Fruit fly (Drosophila melanogaster) whole organism, embryonic: ENCODE data around the gene mei-P22.

Experiments used
- Blimp-1 ChIP-seq: fragments of 200-800 bp; sonication (Bioruptor generic); optimal IDR thresholded peaks from 3 replicates; lab custom pipeline; 2018; ENCODE audit warnings: missing biosample characterization, missing genetic modification characterization, mild to moderate bottlenecking, moderate library complexity, missing genetic modification reagents
- CG10147 ChIP-seq: fragments of 200-800 bp; sonication (Bioruptor generic); optimal IDR thresholded peaks from 2 replicates; lab custom pipeline; 2019; ENCODE audit warnings: missing biosample characterization, mild to moderate bottlenecking, missing genetic modification characterization, moderate library complexity
- CG10321 ChIP-seq: fragments of 200-800 bp; sonication (Bioruptor generic); IDR thresholded peaks from 2 replicates; pipeline ENCODE4 v1.3.6; 2022; ENCODE audit warnings: missing biosample characterization, missing genetic modification characterization
- CG11456 ChIP-seq: fragments of 200-800 bp; sonication (Bioruptor generic); IDR thresholded peaks from 3 replicates; pipeline ENCODE4 v1.3.6; 2022; ENCODE audit warnings: missing biosample characterization, missing genetic modification characterization
- CG11696 ChIP-seq: fragments of 200-800 bp; sonication (Bioruptor generic); IDR thresholded peaks from 2 replicates; pipeline ENCODE4 v1.3.6; 2022; ENCODE audit warnings: missing biosample characterization, missing genetic modification characterization
- CG12236 ChIP-seq: fragments of 200-800 bp; sonication (Bioruptor generic); optimal IDR thresholded peaks from 2 replicates; lab custom pipeline; 2016; ENCODE audit warnings: missing biosample characterization, missing genetic modification characterization
- CG12769 ChIP-seq: fragments of 200-800 bp; sonication (Bioruptor generic); optimal IDR thresholded peaks from 2 replicates; lab custom pipeline; 2019; ENCODE audit warnings: missing biosample characterization, mild to moderate bottlenecking, missing genetic modification characterization, moderate library complexity
- CG13123 ChIP-seq: fragments of 200-800 bp; sonication (Bioruptor generic); optimal IDR thresholded peaks from 2 replicates; lab custom pipeline; 2016; ENCODE audit warnings: missing biosample characterization, missing genetic modification characterization
- CG13296 ChIP-seq: fragments of 200-800 bp; sonication (Bioruptor generic); optimal IDR thresholded peaks from 3 replicates; lab custom pipeline; 2018; ENCODE audit warnings: missing biosample characterization, mild to moderate bottlenecking, missing genetic modification characterization
- CG14441 ChIP-seq: fragments of 200-800 bp; sonication (Bioruptor generic); IDR thresholded peaks from 2 replicates; pipeline ENCODE4 v1.3.6; 2022; ENCODE audit warnings: missing biosample characterization, missing genetic modification characterization
- CG14965 ChIP-seq: fragments of 200-800 bp; sonication (Bioruptor generic); optimal IDR thresholded peaks from 2 replicates; lab custom pipeline; 2016; ENCODE audit warnings: missing biosample characterization, missing genetic modification characterization, borderline replicate concordance
- CG16813 ChIP-seq: fragments of 200-800 bp; sonication (Bioruptor generic); IDR thresholded peaks from 3 replicates; pipeline ENCODE4 v1.3.6; 2022; ENCODE audit warnings: missing biosample characterization, missing genetic modification characterization; ENCODE audit not compliant: partially characterized antibody
- CG18476 ChIP-seq: fragments of 200-800 bp; sonication (Bioruptor generic); optimal IDR thresholded peaks from 2 replicates; lab custom pipeline; 2016; ENCODE audit warnings: missing biosample characterization, mild to moderate bottlenecking, missing genetic modification characterization
- CG2202 ChIP-seq: fragments of 200-800 bp; sonication (Bioruptor generic); optimal IDR thresholded peaks from 2 replicates; lab custom pipeline; 2018; ENCODE audit warnings: missing biosample characterization, mild to moderate bottlenecking, missing genetic modification characterization
- CG32532 ChIP-seq: fragments of 200-800 bp; sonication (Bioruptor generic); IDR thresholded peaks from 2 replicates; pipeline ENCODE4 v1.3.6; 2022; ENCODE audit warnings: missing biosample characterization, missing genetic modification characterization
- CG33213 ChIP-seq: fragments of 200-800 bp; sonication (Bioruptor generic); optimal IDR thresholded peaks from 3 replicates; lab custom pipeline; 2016; ENCODE audit warnings: missing biosample characterization, missing genetic modification characterization
- CG4328 ChIP-seq: fragments of 200-800 bp; sonication (Bioruptor generic); optimal IDR thresholded peaks from 3 replicates; lab custom pipeline; 2017; ENCODE audit warnings: missing biosample characterization, missing genetic modification reagents, missing genetic modification characterization
- CG5245 ChIP-seq: fragments of 200-800 bp; sonication (Bioruptor generic); optimal IDR thresholded peaks from 3 replicates; lab custom pipeline; 2016; ENCODE audit warnings: missing biosample characterization, missing genetic modification characterization
- CG5953 ChIP-seq: fragments of 200-800 bp; sonication (Bioruptor generic); IDR thresholded peaks from 2 replicates; pipeline ENCODE4 v1.3.6; 2022; ENCODE audit warnings: missing biosample characterization, missing genetic modification characterization
- CG7556 ChIP-seq: fragments of 200-800 bp; sonication (Bioruptor generic); optimal IDR thresholded peaks from 2 replicates; lab custom pipeline; 2017; ENCODE audit warnings: missing biosample characterization, mild to moderate bottlenecking, missing genetic modification characterization
- CG7745 ChIP-seq: fragments of 200-800 bp; sonication (Bioruptor generic); optimal IDR thresholded peaks from 2 replicates; lab custom pipeline; 2018; ENCODE audit warnings: missing biosample characterization, mild to moderate bottlenecking, missing genetic modification characterization, moderate library complexity
- CG9437 ChIP-seq: fragments of 200-800 bp; sonication (Bioruptor generic); optimal IDR thresholded peaks from 2 replicates; lab custom pipeline; 2018; ENCODE audit warnings: missing biosample characterization, mild to moderate bottlenecking, missing genetic modification characterization
- CHES-1-like ChIP-seq: fragments of 200-800 bp; sonication (Bioruptor generic); optimal IDR thresholded peaks from 2 replicates; lab custom pipeline; 2016; ENCODE audit warnings: missing biosample characterization, missing genetic modification characterization
- CkIIα-i1 ChIP-seq: fragments of 200-800 bp; sonication (Bioruptor generic); IDR thresholded peaks from 2 replicates; pipeline ENCODE4 v1.3.6; 2022; ENCODE audit warnings: missing biosample characterization, missing genetic modification characterization
- D ChIP-seq, 2 experiments: fragments of 200-800 bp in 1 of 2; fragments of >200 bp in 1 of 2; sonication (Bioruptor generic) in 1 of 2; optimal IDR thresholded peaks; 2 replicates in 1 of 2; 3 replicates in 1 of 2; lab custom pipeline; 2017; ENCODE audit warnings: mild to moderate bottlenecking in 1 of 2, missing biosample characterization in 1 of 2, missing genetic modification characterization in 1 of 2, missing genetic modification reagents in 1 of 2
- D19B ChIP-seq: fragments of 200-800 bp; sonication (Bioruptor generic); optimal IDR thresholded peaks from 2 replicates; lab custom pipeline; 2017; ENCODE audit warnings: missing biosample characterization, mild to moderate bottlenecking, missing genetic modification characterization
- Lim3 ChIP-seq: fragments of 200-800 bp; sonication (Bioruptor generic); IDR thresholded peaks from 2 replicates; pipeline ENCODE4 v1.3.6; 2022; ENCODE audit warnings: missing biosample characterization, missing genetic modification characterization
- Max ChIP-seq: fragments of 200-800 bp; sonication (Bioruptor generic); optimal IDR thresholded peaks from 2 replicates; lab custom pipeline; 2016; ENCODE audit warnings: missing biosample characterization, mild to moderate bottlenecking, missing genetic modification characterization
- NK7.1 ChIP-seq: fragments of 200-800 bp; sonication (Bioruptor generic); optimal IDR thresholded peaks from 3 replicates; lab custom pipeline; 2016; ENCODE audit warnings: missing biosample characterization, missing genetic modification characterization
- NfI ChIP-seq: fragments of 200-800 bp; sonication (Bioruptor generic); optimal IDR thresholded peaks from 3 replicates; lab custom pipeline; 2018; ENCODE audit warnings: missing biosample characterization, mild to moderate bottlenecking, missing genetic modification characterization, moderate library complexity
- Oaz ChIP-seq: fragments of 200-800 bp; sonication (Bioruptor generic); IDR thresholded peaks from 2 replicates; pipeline ENCODE4 v1.3.6; 2022; ENCODE audit warnings: missing biosample characterization, missing genetic modification characterization
- Opbp ChIP-seq: fragments of 200-800 bp; sonication (Bioruptor generic); IDR thresholded peaks from 3 replicates; pipeline ENCODE4 v1.3.6; 2022; ENCODE audit warnings: missing biosample characterization, missing genetic modification characterization; ENCODE audit not compliant: partially characterized antibody
- Side ChIP-seq: fragments of 200-800 bp; sonication (Bioruptor generic); optimal IDR thresholded peaks from 2 replicates; lab custom pipeline; 2016; ENCODE audit warnings: missing biosample characterization, missing genetic modification characterization
- Six4 ChIP-seq: fragments of 200-800 bp; sonication (Bioruptor generic); optimal IDR thresholded peaks from 2 replicates; lab custom pipeline; 2016; ENCODE audit warnings: missing biosample characterization, missing genetic modification characterization
- ac ChIP-seq: fragments of 200-800 bp; sonication (Bioruptor generic); optimal IDR thresholded peaks from 3 replicates; lab custom pipeline; 2017; ENCODE audit warnings: missing biosample characterization, mild to moderate bottlenecking, missing genetic modification characterization
- az2 ChIP-seq: fragments of 200-800 bp; sonication (Bioruptor generic); optimal IDR thresholded peaks from 3 replicates; lab custom pipeline; 2016; ENCODE audit warnings: missing biosample characterization, missing genetic modification characterization
- crol ChIP-seq: fragments of 200-800 bp; sonication (Bioruptor generic); IDR thresholded peaks from 2 replicates; pipeline ENCODE4 v1.3.6; 2022; ENCODE audit warnings: missing biosample characterization, missing genetic modification characterization
- dysf ChIP-seq: fragments of 200-800 bp; sonication (Bioruptor generic); IDR thresholded peaks from 3 replicates; pipeline ENCODE4 v1.3.6; 2022; ENCODE audit warnings: missing biosample characterization, missing genetic modification characterization
- fd3F ChIP-seq: fragments of 200-800 bp; sonication (Bioruptor generic); optimal IDR thresholded peaks from 2 replicates; lab custom pipeline; 2018; ENCODE audit warnings: missing biosample characterization, mild to moderate bottlenecking, missing genetic modification characterization, moderate library complexity
- gem ChIP-seq: fragments of 200-800 bp; sonication (Bioruptor generic); optimal IDR thresholded peaks from 2 replicates; lab custom pipeline; 2019; ENCODE audit warnings: missing biosample characterization, mild to moderate bottlenecking, missing genetic modification characterization, moderate library complexity
- jumu ChIP-seq: fragments of 200-800 bp; sonication (Bioruptor generic); optimal IDR thresholded peaks from 3 replicates; lab custom pipeline; 2016; ENCODE audit warnings: missing biosample characterization, missing genetic modification characterization
- klu ChIP-seq: fragments of 200-800 bp; sonication (Bioruptor generic); IDR thresholded peaks from 2 replicates; pipeline ENCODE4 v1.3.6; 2022; ENCODE audit warnings: missing biosample characterization, missing genetic modification characterization
- nerfin-1 ChIP-seq: fragments of 200-800 bp; sonication (Bioruptor generic); optimal IDR thresholded peaks from 3 replicates; lab custom pipeline; 2019; ENCODE audit warnings: missing biosample characterization, mild to moderate bottlenecking, missing genetic modification characterization, moderate library complexity
- onecut ChIP-seq: fragments of 200-800 bp; sonication (Bioruptor generic); IDR thresholded peaks from 2 replicates; pipeline ENCODE4 v1.3.6; 2022; ENCODE audit warnings: missing biosample characterization, missing genetic modification characterization
- sob ChIP-seq: fragments of 200-800 bp; sonication (Bioruptor generic); IDR thresholded peaks from 2 replicates; pipeline ENCODE4 v1.3.6; 2022; ENCODE audit warnings: missing biosample characterization, missing genetic modification characterization
- stwl ChIP-seq: fragments of 200-800 bp; sonication (Bioruptor generic); optimal IDR thresholded peaks from 3 replicates; lab custom pipeline; 2018; ENCODE audit warnings: missing biosample characterization, mild to moderate bottlenecking, missing genetic modification characterization, moderate library complexity
- tap ChIP-seq: fragments of 200-800 bp; optimal IDR thresholded peaks from 3 replicates; lab custom pipeline; 2019; ENCODE audit warnings: missing biosample characterization, mild to moderate bottlenecking, missing genetic modification characterization, moderate library complexity
- tna ChIP-seq: fragments of 200-800 bp; sonication (Bioruptor generic); IDR thresholded peaks from 2 replicates; pipeline ENCODE4 v1.3.6; 2022; ENCODE audit warnings: missing biosample characterization, missing genetic modification characterization; ENCODE audit not compliant: partially characterized antibody
- unpg ChIP-seq: fragments of 200-800 bp; sonication (Bioruptor generic); optimal IDR thresholded peaks from 3 replicates; lab custom pipeline; 2018; ENCODE audit warnings: missing biosample characterization, mild to moderate bottlenecking, missing genetic modification characterization, moderate library complexity

Gene mei-P22

DNA sequence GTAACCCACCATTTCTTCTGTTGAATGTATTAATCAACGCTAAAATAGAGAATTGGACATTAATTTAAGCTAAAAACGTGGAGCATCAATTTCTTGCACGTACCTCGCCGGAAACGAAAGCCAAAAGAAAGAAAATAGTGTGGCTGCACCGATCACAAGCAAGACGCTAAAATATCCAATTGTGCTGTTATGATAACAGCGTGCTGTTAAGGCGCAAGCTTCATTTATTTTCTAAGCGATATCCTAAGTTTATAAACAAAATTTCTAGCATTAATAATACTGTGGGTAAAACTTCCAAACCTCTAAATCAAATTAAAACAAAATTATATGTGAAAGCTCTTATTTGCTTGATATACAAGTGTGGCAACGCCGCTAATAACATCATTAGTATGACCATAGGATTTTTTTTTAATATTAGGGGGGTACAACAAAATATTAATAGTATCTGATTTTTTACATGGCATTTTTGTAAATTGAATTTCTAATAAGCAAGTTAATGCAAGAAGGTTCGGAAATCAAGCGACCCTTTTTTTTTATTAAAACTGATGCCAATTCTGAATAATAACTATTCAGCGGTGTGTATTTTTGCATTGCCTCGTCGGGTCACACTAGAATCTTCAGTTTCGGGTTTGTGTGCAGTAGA lies 2.9 kb upstream of the mei-P22 start, which contains the start of the genes RpL18 and Neos (continued):
- TF ChIP-seq Max (peak; percentile 76), CG5953 (peak; percentile 58; the same call in 1 of the 2 replicates), crol (GFP tag; lab: Robert Waterston, UW) (no peak), CG14441 (peak; percentile 59), CG10147 (GFP tag; lab: Kevin White, UChicago) (peak; percentile 50), Oaz (GFP tag; lab: Robert Waterston, UW) (no peak), unpg (GFP tag; lab: Kevin White, UChicago) (peak; percentile 72), Blimp-1 (GFP tag; lab: Kevin White, UChicago) (peak; percentile 46), stwl (tag; lab: Kevin White, UChicago) (peak; percentile 81), ac (peak; percentile 41), CG5245 (GFP tag; lab: Kevin White, UChicago) (peak; percentile 46), CG7745 (tag; lab: Kevin White, UChicago) (no peak), onecut (peak; percentile 77), dysf (GFP tag; lab: Robert Waterston, UW) (no peak; the same call in 1 of the 3 replicates), NfI (GFP tag; lab: Kevin White, UChicago) (peak; percentile 84), CG13296 (GFP tag; lab: Kevin White, UChicago) (peak; percentile 91), tna (GFP tag; lab: Robert Waterston, UW) (no peak), CG32532 (GFP tag; lab: Robert Waterston, UW) (peak; percentile 70), CHES-1-like (peak; percentile 43), CG11456 (GFP tag; lab: Robert Waterston, UW) (peak; percentile 39), nerfin-1 (peak; percentile 57), CG14965 (GFP tag; lab: Kevin White, UChicago) (peak; percentile 17), jumu (GFP tag; lab: Kevin White, UChicago) (peak; percentile 3), D (optimal IDR thresholded peaks at IDR 0.05; lab: Kevin White, UChicago) (no peak), D (GFP tag; optimal IDR thresholded peaks at IDR 0.05; lab: Kevin White, UChicago) (peak; percentile 41), CG16813 (GFP tag; lab: Robert Waterston, UW) (no peak), CG11696 (GFP tag; lab: Robert Waterston, UW) (peak; percentile 10), CG18476 (GFP tag; lab: Kevin White, UChicago) (peak; percentile 78), CG2202 (peak; percentile 59), sob (peak; percentile 41), Side (GFP tag; lab: Kevin White, UChicago) (peak; percentile 84), CG7556 (GFP tag; lab: Kevin White, UChicago) (peak; percentile 60), CG4328 (peak; percentile 79), CG9437 (GFP tag; lab: Kevin White, UChicago) (peak; percentile 50), Lim3 (GFP tag; lab: Robert Waterston, UW) (no peak), tap (tag; lab: Kevin White, UChicago) (peak; percentile 46), D19B (peak; percentile 34), NK7.1 (GFP tag; lab: Kevin White, UChicago) (peak; percentile 55), CG12769 (tag; lab: Kevin White, UChicago) (no peak), CG33213 (peak; percentile 77), az2 (GFP tag; lab: Kevin White, UChicago) (peak; percentile 63), Opbp (GFP tag; lab: Robert Waterston, UW) (no peak), CkIIα-i1 (GFP tag; lab: Robert Waterston, UW) (no peak), CG10321 (GFP tag; lab: Robert Waterston, UW) (0 out of 2 replicates have a peak, but pooled peaks have one; percentile 30), gem (peak; percentile 72), klu (GFP tag; lab: Robert Waterston, UW) (peak; percentile 49; the same call in 1 of the 2 replicates), CG13123 (GFP tag; lab: Kevin White, UChicago) (peak; percentile 1), fd3F (GFP tag; lab: Kevin White, UChicago) (peak; percentile 50), Six4 (GFP tag; lab: Kevin White, UChicago) (no peak), CG12236 (peak; percentile 70)
